Fruit fly (Drosophila melanogaster): ENCODE results near the gene CG4666.

Gene CG4666

dm6 chrX:6090809-6091667 is 13.5 kb upstream of the CG4666 start, which contains the start of the genes Nep1 and Mipp2 (continued):
- no peak for TF ChIP-seq CG1024 (GFP tag; IDR thresholded peaks at IDR 0.05)
- TF ChIP-seq CG6254 (GFP tag; optimal IDR thresholded peaks at IDR 0.05) = no peak
- TF ChIP-seq knrl (GFP tag; IDR thresholded peaks at IDR 0.05; ENCODE audit: partially characterized antibody) = 0 out of 3 replicates have a peak, but pooled peaks have one; percentile 10
- 0 out of 2 replicates have a peak, but pooled peaks have one; percentile 42 for TF ChIP-seq ttk (GFP tag; IDR thresholded peaks at IDR 0.05)
- peak; percentile 51; the same call in 1 of the 2 replicates for TF ChIP-seq sob (GFP tag; IDR thresholded peaks at IDR 0.05)
- peak; percentile 27 for TF ChIP-seq CG2116 (GFP tag; optimal IDR thresholded peaks at IDR 0.05)
- TF ChIP-seq h (optimal IDR thresholded peaks at IDR 0.05) = no peak
- TF ChIP-seq Meics (GFP tag; optimal IDR thresholded peaks at IDR 0.05) = peak; percentile 29
- no peak for TF ChIP-seq CG17186 (GFP tag; optimal IDR thresholded peaks at IDR 0.05)
- TF ChIP-seq CG9932 (GFP tag; IDR thresholded peaks at IDR 0.05) = peak; percentile 66
- peak; percentile 2 for TF ChIP-seq Hsf (GFP tag; optimal IDR thresholded peaks at IDR 0.05)
- TF ChIP-seq ci (GFP tag; IDR thresholded peaks at IDR 0.05) = peak; percentile 67
- no peak for TF ChIP-seq CG31365 (tag; optimal IDR thresholded peaks at IDR 0.05)
- TF ChIP-seq onecut (GFP tag; IDR thresholded peaks at IDR 0.05) = 0 out of 2 replicates have a peak, but pooled peaks have one; percentile 6
- TF ChIP-seq fru (optimal IDR thresholded peaks at IDR 0.05) = no peak
- TF ChIP-seq trh (GFP tag; optimal IDR thresholded peaks at IDR 0.05) = no peak
- peak; percentile 41 for TF ChIP-seq Sin3A (optimal IDR thresholded peaks at IDR 0.05)
- no peak for TF ChIP-seq CG17802 (tag; optimal IDR thresholded peaks at IDR 0.05)
- no peak for TF ChIP-seq slou (GFP tag; optimal IDR thresholded peaks at IDR 0.05)
- no peak for TF ChIP-seq Myb (GFP tag; optimal IDR thresholded peaks at IDR 0.05)
- no peak for TF ChIP-seq CG11723 (GFP tag; optimal IDR thresholded peaks at IDR 0.05)
- TF ChIP-seq CG32767 (GFP tag; IDR thresholded peaks at IDR 0.05) = no peak
- TF ChIP-seq Camta (GFP tag; optimal IDR thresholded peaks at IDR 0.05) = no peak
- no peak for TF ChIP-seq gro (GFP tag; optimal IDR thresholded peaks at IDR 0.05)
- no peak for TF ChIP-seq chm (GFP tag; IDR thresholded peaks at IDR 0.05)
- TF ChIP-seq pan (optimal IDR thresholded peaks at IDR 0.05) = no peak
- TF ChIP-seq pan (GFP tag; optimal IDR thresholded peaks at IDR 0.05 in 1 of 2, IDR thresholded peaks at IDR 0.05 in 1 of 2) = peak in 1 of 2 experiments; percentile 67
- TF ChIP-seq Dref (GFP tag; IDR thresholded peaks at IDR 0.05) = peak; percentile 36; the same call in 1 of the 2 replicates
- peak; percentile 25; the same call in 1 of the 2 replicates for TF ChIP-seq CG17328 (GFP tag; IDR thresholded peaks at IDR 0.05)
- peak; percentile 29 for TF ChIP-seq CG7786 (GFP tag; optimal IDR thresholded peaks at IDR 0.05)
- TF ChIP-seq Dip3 (GFP tag; optimal IDR thresholded peaks at IDR 0.05) = no peak
- TF ChIP-seq CG13624 (GFP tag; optimal IDR thresholded peaks at IDR 0.05) = no peak
- peak; percentile 48 for TF ChIP-seq sens (GFP tag)
- no peak for TF ChIP-seq Doc2 (GFP tag; IDR thresholded peaks at IDR 0.05)
- peak; percentile 38 for TF ChIP-seq Antp (GFP tag; optimal IDR thresholded peaks at IDR 0.05)
- no peak for TF ChIP-seq dati (GFP tag; IDR thresholded peaks at IDR 0.05)
- peak; percentile 18 for TF ChIP-seq Sry-δ (GFP tag; optimal IDR thresholded peaks at IDR 0.05)
- TF ChIP-seq lbe (GFP tag; optimal IDR thresholded peaks at IDR 0.05) = no peak
- TF ChIP-seq CG14441 (GFP tag; IDR thresholded peaks at IDR 0.05) = peak; percentile 61
- no peak for TF ChIP-seq prd (optimal IDR thresholded peaks at IDR 0.05)
- peak; percentile 51; the same call in 1 of the 3 replicates for TF ChIP-seq prd (GFP tag; IDR thresholded peaks at IDR 0.05)
- TF ChIP-seq otp (GFP tag; IDR thresholded peaks at IDR 0.05) = no peak
- TF ChIP-seq CG4730 (GFP tag; IDR thresholded peaks at IDR 0.05) = 0 out of 2 replicates have a peak, but pooled peaks have one; percentile 12
- TF ChIP-seq dm (GFP tag; optimal IDR thresholded peaks at IDR 0.05) = peak; percentile 1
- TF ChIP-seq CG2889 (GFP tag; IDR thresholded peaks at IDR 0.05) = no peak
- peak; percentile 57; the same call in 1 of the 3 replicates for TF ChIP-seq dysf (GFP tag; IDR thresholded peaks at IDR 0.05)
- TF ChIP-seq Sox100B (GFP tag; optimal IDR thresholded peaks at IDR 0.05) = no peak
- no peak for TF ChIP-seq ro (GFP tag; IDR thresholded peaks at IDR 0.05)
- TF ChIP-seq shn (GFP tag; optimal IDR thresholded peaks at IDR 0.05) = peak; percentile 26
- no peak for TF ChIP-seq Jarid2 (GFP tag; optimal IDR thresholded peaks at IDR 0.05)
- peak; percentile 19 for TF ChIP-seq pho (GFP tag; optimal IDR thresholded peaks at IDR 0.05)
- TF ChIP-seq fd3F (GFP tag; optimal IDR thresholded peaks at IDR 0.05) = no peak
